Worm (Caenorhabditis elegans) whole organism, dauer: ENCODE results near the gene snr-5.

ENCODE experiments used
- unc-62 ChIP-seq: sonication (generic microtip); optimal IDR thresholded peaks from 2 replicates; lab custom pipeline; 2017; ENCODE audit warnings: missing biosample characterization, missing genetic modification reagents, missing genetic modification characterization

Gene snr-5

ce11 chrIII:7861535-7862120, at the start of gene snr-5:
Gene snr-5, plus strand, starts transcription at chrIII:7862070.
- TF ChIP-seq unc-62 (GFP tag; lab: Kevin White, UChicago): no peak

ce11 chrIII:7812208-7812880, 49.5 kb upstream of the snr-5 start:
- TF ChIP-seq unc-62 (GFP tag; lab: Kevin White, UChicago): no peak

- TF ChIP-seq unc-62 (GFP tag; lab: Kevin White, UChicago): no peak
These were observed 47.5 kb upstream of the snr-5 start, which contains the start of gene egl-5 for ce11 chrIII:7814159-7815055. Gene egl-5, plus strand, starts transcription at chrIII:7814374.

- TF ChIP-seq unc-62 (GFP tag; lab: Kevin White, UChicago): no peak
These were observed 46.9 kb upstream of the snr-5 start for ce11 chrIII:7815056-7815366.

- no peak for TF ChIP-seq unc-62 (GFP tag; lab: Kevin White, UChicago)
These were observed 46.1 kb upstream of the snr-5 start for ce11 chrIII:7815571-7816348.

ce11 chrIII:7816463-7816862, 45.4 kb upstream of the snr-5 start:
- no peak for TF ChIP-seq unc-62 (GFP tag; lab: Kevin White, UChicago)

- no peak for TF ChIP-seq unc-62 (GFP tag; lab: Kevin White, UChicago)
These were observed 42.9 kb upstream of the snr-5 start for ce11 chrIII:7818965-7819364.

- no peak for TF ChIP-seq unc-62 (GFP tag; lab: Kevin White, UChicago)
These were observed 42.0 kb upstream of the snr-5 start for ce11 chrIII:7819866-7820265.

ce11 chrIII:7823285-7823684, 38.6 kb upstream of the snr-5 start:
- TF ChIP-seq unc-62 (GFP tag; lab: Kevin White, UChicago): no peak

ce11 chrIII:7824041-7824440, 37.8 kb upstream of the snr-5 start:
- TF ChIP-seq unc-62 (GFP tag; lab: Kevin White, UChicago): no peak

- TF ChIP-seq unc-62 (GFP tag; lab: Kevin White, UChicago): no peak
These were observed 33.1 kb upstream of the snr-5 start, which contains the start of the genes egl-45 and kcmf-1 for ce11 chrIII:7828576-7829461. Gene egl-45, minus strand, starts transcription at chrIII:7828626. Gene kcmf-1, plus strand, starts transcription at chrIII:7829411.

- no peak for TF ChIP-seq unc-62 (GFP tag; lab: Kevin White, UChicago)
These were observed 29.4 kb upstream of the snr-5 start for ce11 chrIII:7832473-7832872.

- TF ChIP-seq unc-62 (GFP tag; lab: Kevin White, UChicago): no peak
These were observed 27.0 kb upstream of the snr-5 start for ce11 chrIII:7834848-7835247.

- no peak for TF ChIP-seq unc-62 (GFP tag; lab: Kevin White, UChicago)
These were observed 26.2 kb upstream of the snr-5 start for ce11 chrIII:7835684-7836083.
